Worm (Caenorhabditis elegans): ENCODE results near the gene str-83.

str-83 gene

ce11 chrV:3985104-3985503 is 8.0 kb downstream of the str-83 start:
- no peak for TF ChIP-seq efl-1 (optimal IDR thresholded peaks at IDR 0.05)
- TF ChIP-seq efl-1 (GFP tag; optimal IDR thresholded peaks at IDR 0.05 in 1 of 2), result peak in 1 of 2 experiments; percentile 23
- peak; percentile 77 for TF ChIP-seq blmp-1 (tag; optimal IDR thresholded peaks at IDR 0.05)
- TF ChIP-seq elt-3 (tag; optimal IDR thresholded peaks at IDR 0.05), result peak in 1 of 6 experiments; percentile 19
- TF ChIP-seq elt-2 (tag; optimal IDR thresholded peaks at IDR 0.05), result no peak
- no peak for TF ChIP-seq nhr-237 (tag; optimal IDR thresholded peaks at IDR 0.05)
- TF ChIP-seq egl-13 (tag; optimal IDR thresholded peaks at IDR 0.05), result no peak
- peak; percentile 42 for TF ChIP-seq nhr-20 (tag; optimal IDR thresholded peaks at IDR 0.05)
- TF ChIP-seq ztf-11 (tag; optimal IDR thresholded peaks at IDR 0.05), result no peak
- peak; percentile 88 for TF ChIP-seq nhr-85 (tag)
- peak; percentile 20 for TF ChIP-seq nhr-71 (tag; optimal IDR thresholded peaks at IDR 0.05)
- TF ChIP-seq Y116A8C.19 (tag; optimal IDR thresholded peaks at IDR 0.05; ENCODE audit: borderline replicate concordance), result no peak
- peak; percentile 42 for TF ChIP-seq lin-14 (GFP tag; optimal IDR thresholded peaks at IDR 0.05)

- TF ChIP-seq lin-39 (tag; optimal IDR thresholded peaks at IDR 0.05), result no peak
- no peak for TF ChIP-seq nhr-12 (tag; optimal IDR thresholded peaks at IDR 0.05)
- peak; percentile 17 for TF ChIP-seq tbx-2 (tag; optimal IDR thresholded peaks at IDR 0.05)
- 0 out of 2 replicates have a peak, but pooled peaks have one; percentile 4 for TF ChIP-seq nhr-19 (GFP tag; conservative IDR thresholded peaks at IDR 0.05)
- TF ChIP-seq lin-14 (GFP tag; optimal IDR thresholded peaks at IDR 0.05), result peak; percentile 41
- no peak for TF ChIP-seq ceh-82 (tag; optimal IDR thresholded peaks at IDR 0.05)
- TF ChIP-seq nhr-85 (tag), result peak; percentile 77
- TF ChIP-seq nhr-71 (tag; optimal IDR thresholded peaks at IDR 0.05), result peak; percentile 31
- peak in 1 of 6 experiments; percentile 53 for TF ChIP-seq elt-3 (tag; optimal IDR thresholded peaks at IDR 0.05)
- no peak for TF ChIP-seq ztf-11 (tag; optimal IDR thresholded peaks at IDR 0.05)
- TF ChIP-seq lin-35 (GFP tag; optimal IDR thresholded peaks at IDR 0.05), result peak in 1 of 2 experiments; percentile 0
- no peak for TF ChIP-seq vab-15 (tag; optimal IDR thresholded peaks at IDR 0.05)
- TF ChIP-seq nhr-20 (tag; optimal IDR thresholded peaks at IDR 0.05), result peak; percentile 54
- TF ChIP-seq snu-23 (GFP tag; optimal IDR thresholded peaks at IDR 0.05), result peak; percentile 19
- no peak for TF ChIP-seq efl-1 (optimal IDR thresholded peaks at IDR 0.05)
- peak in 1 of 2 experiments; percentile 55 for TF ChIP-seq efl-1 (GFP tag; optimal IDR thresholded peaks at IDR 0.05 in 1 of 2)
- TF ChIP-seq elt-2 (tag; optimal IDR thresholded peaks at IDR 0.05), result no peak
- TF ChIP-seq nhr-77 (tag; optimal IDR thresholded peaks at IDR 0.05), result no peak
- no peak for TF ChIP-seq jun-1 (tag; optimal IDR thresholded peaks at IDR 0.05)
- no peak for TF ChIP-seq mdl-1 (tag; optimal IDR thresholded peaks at IDR 0.05)
- TF ChIP-seq lsy-2 (tag; optimal IDR thresholded peaks at IDR 0.05), result no peak
These were observed 10.6 kb downstream of the str-83 start, which contains the start of gene nlp-28 for ce11 chrV:3987616-3988015. Gene nlp-28, plus strand, starts transcription at chrV:3987900.

ce11 chrV:3989070-3989469 is 12.0 kb downstream of the str-83 start, which contains the start of gene nlp-27:
Gene nlp-27, plus strand, starts transcription at chrV:3989378.
- no peak for TF ChIP-seq ceh-90 (tag; optimal IDR thresholded peaks at IDR 0.05)
- peak; percentile 9 for TF ChIP-seq nhr-90 (tag; optimal IDR thresholded peaks at IDR 0.05; ENCODE audit: poor library complexity)
- peak; percentile 18 for TF ChIP-seq lin-14 (GFP tag; optimal IDR thresholded peaks at IDR 0.05)
- no peak for TF ChIP-seq jun-1 (tag; optimal IDR thresholded peaks at IDR 0.05)
- TF ChIP-seq elt-3 (tag; optimal IDR thresholded peaks at IDR 0.05), result peak in 2 of 6 experiments; percentile 16 to 42
- TF ChIP-seq efl-1 (optimal IDR thresholded peaks at IDR 0.05), result no peak
- peak in 1 of 2 experiments; percentile 49 for TF ChIP-seq efl-1 (GFP tag; optimal IDR thresholded peaks at IDR 0.05 in 1 of 2)
- peak; percentile 4 for TF ChIP-seq nhr-71 (tag; optimal IDR thresholded peaks at IDR 0.05)
- no peak for TF ChIP-seq ceh-63 (GFP tag; optimal IDR thresholded peaks at IDR 0.05)
- peak; percentile 36 for TF ChIP-seq blmp-1 (tag; optimal IDR thresholded peaks at IDR 0.05)
- TF ChIP-seq nhr-20 (tag; optimal IDR thresholded peaks at IDR 0.05), result peak; percentile 27
- TF ChIP-seq nhr-85 (tag), result peak; percentile 83
- no peak for TF ChIP-seq nhr-77 (tag; optimal IDR thresholded peaks at IDR 0.05)

ce11 chrV:3992334-3992733 is 15.3 kb downstream of the str-83 start:
- TF ChIP-seq nhr-85 (tag), result peak; percentile 86
- peak; percentile 47 for TF ChIP-seq nhr-71 (tag; optimal IDR thresholded peaks at IDR 0.05)
- peak in 1 of 2 experiments; percentile 48 for TF ChIP-seq lin-35 (GFP tag; optimal IDR thresholded peaks at IDR 0.05)
- TF ChIP-seq hpl-2 (GFP tag; optimal IDR thresholded peaks at IDR 0.05), result no peak
- TF ChIP-seq nhr-20 (tag; optimal IDR thresholded peaks at IDR 0.05), result peak; percentile 56
- TF ChIP-seq ceh-88 (GFP tag; IDR thresholded peaks at IDR 0.05), result no peak
- TF ChIP-seq grh-1 (GFP tag; IDR thresholded peaks at IDR 0.05), result peak; percentile 58
- no peak for TF ChIP-seq fkh-4 (tag; optimal IDR thresholded peaks at IDR 0.05; ENCODE audit: borderline replicate concordance)
- TF ChIP-seq tbx-2 (tag; optimal IDR thresholded peaks at IDR 0.05), result peak; percentile 21
- TF ChIP-seq efl-1 (optimal IDR thresholded peaks at IDR 0.05), result no peak
- TF ChIP-seq efl-1 (GFP tag; optimal IDR thresholded peaks at IDR 0.05 in 1 of 2), result peak in 1 of 2 experiments; percentile 56
- peak in 1 of 6 experiments; percentile 37 for TF ChIP-seq elt-3 (tag; optimal IDR thresholded peaks at IDR 0.05)
- peak; percentile 2 for TF ChIP-seq nhr-90 (tag; optimal IDR thresholded peaks at IDR 0.05; ENCODE audit: poor library complexity)

Data from whole organism, L1 larva.